Worm (Caenorhabditis elegans) whole organism, L2 larva: ENCODE results near the gene W02H5.8.

Experiments
- R02D3.7 ChIP-seq: fragments of 150-350 bp; optimal IDR thresholded peaks from 2 replicates; lab custom pipeline; 2014; ENCODE audit warnings: missing biosample characterization, missing genetic modification characterization
- ama-1 ChIP-seq: fragments of 150-350 bp; optimal IDR thresholded peaks from 2 replicates; lab custom pipeline; 2018; ENCODE audit warnings: inconsistent platforms
- lin-39 ChIP-seq: fragments of 150-350 bp; optimal IDR thresholded peaks from 2 replicates; lab custom pipeline; 2014; ENCODE audit warnings: missing biosample characterization, missing genetic modification reagents, missing genetic modification characterization
- lsy-2 ChIP-seq, 2 experiments: fragments of 150-350 bp in 1 of 2; sonication (generic microtip) in 1 of 2; optimal IDR thresholded peaks; 2 replicates each; lab custom pipeline; 2014 to 2017; ENCODE audit warnings: missing biosample characterization in 2 of 2, missing genetic modification characterization in 2 of 2
- nhr-11 ChIP-seq: fragments of 150-350 bp; optimal IDR thresholded peaks from 2 replicates; lab custom pipeline; 2014; ENCODE audit warnings: missing biosample characterization, missing genetic modification characterization

DNA sequence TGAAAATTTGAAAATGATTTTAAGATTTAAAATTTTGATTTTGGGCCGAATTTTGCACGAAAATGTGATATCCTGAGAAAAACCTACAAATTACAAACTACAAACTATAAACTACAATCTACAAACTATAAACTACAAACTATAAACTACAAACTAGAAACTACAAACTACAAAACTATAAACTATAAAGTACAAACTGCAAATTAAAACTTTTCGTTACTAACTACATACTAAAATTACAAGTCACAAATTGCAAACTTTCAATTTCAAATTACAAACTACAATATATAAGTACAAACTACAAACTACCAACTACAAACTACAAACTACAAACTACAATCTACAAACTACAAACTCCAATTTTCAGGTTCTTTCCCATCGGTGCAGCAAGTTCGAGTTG lies 31.0 kb upstream of the W02H5.8 start:
- TF ChIP-seq lsy-2 (tag; optimal IDR thresholded peaks at IDR 0.05; lab: Kevin White, UChicago) (no peak), R02D3.7 (tag; lab: Kevin White, UChicago) (no peak), ama-1 (lab: Kevin White, UChicago) (no peak), lin-39 (no peak), nhr-11 (tag; lab: Kevin White, UChicago) (no peak)
